Worm (Caenorhabditis elegans) whole organism, L2 larva: ENCODE data around the gene C27D9.1.

Experiments used
- R02D3.7 ChIP-seq: fragments of 150-350 bp; optimal IDR thresholded peaks from 2 replicates; lab custom pipeline; 2014; ENCODE audit warnings: missing biosample characterization, missing genetic modification characterization
- aly-2 ChIP-seq: fragments of 150-350 bp; optimal IDR thresholded peaks from 2 replicates; lab custom pipeline; 2014; ENCODE audit warnings: missing biosample characterization, missing genetic modification characterization
- ceh-16 ChIP-seq: fragments of 150-350 bp; optimal IDR thresholded peaks from 2 replicates; lab custom pipeline; 2014; ENCODE audit warnings: missing biosample characterization, missing genetic modification characterization
- lin-39 ChIP-seq: fragments of 150-350 bp; optimal IDR thresholded peaks from 2 replicates; lab custom pipeline; 2014; ENCODE audit warnings: missing biosample characterization, missing genetic modification reagents, missing genetic modification characterization
- mab-5 ChIP-seq: fragments of 150-350 bp; optimal IDR thresholded peaks from 2 replicates; lab custom pipeline; 2014; ENCODE audit warnings: missing biosample characterization, missing genetic modification characterization
- nhr-10 ChIP-seq: sonication (generic microtip); optimal IDR thresholded peaks from 2 replicates; lab custom pipeline; 2017; ENCODE audit warnings: missing biosample characterization, missing genetic modification characterization
- nhr-237 ChIP-seq: fragments of 150-350 bp; optimal IDR thresholded peaks from 2 replicates; lab custom pipeline; 2014; ENCODE audit warnings: missing biosample characterization, missing genetic modification characterization
- snpc-4 ChIP-seq: fragments of 150-350 bp; optimal IDR thresholded peaks from 2 replicates; lab custom pipeline; 2014; ENCODE audit warnings: missing biosample characterization, missing genetic modification characterization
- unc-39 ChIP-seq: fragments of 150-350 bp; optimal IDR thresholded peaks from 2 replicates; lab custom pipeline; 2014; ENCODE audit warnings: missing biosample characterization, missing genetic modification characterization
- unc-62 ChIP-seq: fragments of 150-350 bp; optimal IDR thresholded peaks from 2 replicates; lab custom pipeline; 2014; ENCODE audit warnings: missing biosample characterization, missing genetic modification reagents, missing genetic modification characterization

ce11 chrII:4745281-4745680 lies 7.9 kb upstream of the C27D9.1 start:
- TF ChIP-seq aly-2 (tag; lab: Kevin White, UChicago) (no peak), ceh-16 (no peak), snpc-4 (no peak), lin-39 (tag; lab: Kevin White, UChicago) (no peak), R02D3.7 (tag; lab: Kevin White, UChicago) (no peak), unc-39 (tag; lab: Kevin White, UChicago) (no peak), nhr-237 (tag; lab: Kevin White, UChicago) (no peak), unc-62 (GFP tag; lab: Kevin White, UChicago) (no peak), mab-5 (tag; lab: Kevin White, UChicago) (no peak), nhr-10 (tag; lab: Kevin White, UChicago) (no peak)
